Fruit fly (Drosophila melanogaster) Kc167 (cell line): Measurements from ENCODE around the gene CG33099.

Source experiments
- Myc ChIP-seq: fragments of >200 bp; optimal IDR thresholded peaks from 2 replicates; lab custom pipeline; 2017; ENCODE audit warnings: missing external identifiers
- Sin3A ChIP-seq: fragments of >200 bp; optimal IDR thresholded peaks from 2 replicates; lab custom pipeline; 2018; ENCODE audit warnings: missing external identifiers
- h ChIP-seq: fragments of >200 bp; optimal IDR thresholded peaks from 3 replicates; lab custom pipeline; 2018; ENCODE audit warnings: missing external identifiers
- insv ChIP-seq: fragments of >200 bp; optimal IDR thresholded peaks from 3 replicates; lab custom pipeline; 2018; ENCODE audit warnings: missing external identifiers
- psq ChIP-seq: fragments of >200 bp; optimal IDR thresholded peaks from 2 replicates; lab custom pipeline; 2017; ENCODE audit warnings: missing external identifiers
- ttk ChIP-seq: sonication (Bioruptor generic); optimal IDR thresholded peaks from 2 replicates; lab custom pipeline; 2017; ENCODE audit warnings: missing external identifiers

Gene CG33099

DNA sequence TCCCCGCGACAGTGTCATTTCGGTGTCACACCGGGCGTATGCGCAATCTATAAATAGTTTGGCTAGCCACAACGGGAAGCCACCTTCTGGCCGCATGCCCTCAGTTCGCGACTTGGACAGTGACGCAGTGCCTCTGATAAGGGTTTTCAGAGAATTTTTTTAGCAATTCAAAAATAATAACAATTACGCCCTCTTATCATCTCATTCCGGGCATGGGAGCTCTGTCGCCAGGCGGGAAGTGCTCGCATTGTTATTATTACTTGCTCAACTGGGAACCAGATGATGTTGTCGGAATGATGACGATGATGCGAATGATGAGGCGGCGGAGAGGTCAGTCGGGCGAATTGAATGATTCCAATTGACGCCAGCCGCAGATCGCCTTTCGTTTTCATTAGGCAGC is 7.5 kb downstream of the CG33099 start:
- TF ChIP-seq h (lab: Kevin White, UChicago) (no peak), psq (lab: Kevin White, UChicago) (no peak), ttk (lab: Kevin White, UChicago) (no peak), Myc (lab: Kevin White, UChicago) (no peak), Sin3A (lab: Kevin White, UChicago) (no peak), insv (lab: Kevin White, UChicago) (no peak)

- no peak for TF ChIP-seq ttk (lab: Kevin White, UChicago)
Observed at dm6 chr3R:22522042-22522441, 8.3 kb downstream of the CG33099 start.

DNA sequence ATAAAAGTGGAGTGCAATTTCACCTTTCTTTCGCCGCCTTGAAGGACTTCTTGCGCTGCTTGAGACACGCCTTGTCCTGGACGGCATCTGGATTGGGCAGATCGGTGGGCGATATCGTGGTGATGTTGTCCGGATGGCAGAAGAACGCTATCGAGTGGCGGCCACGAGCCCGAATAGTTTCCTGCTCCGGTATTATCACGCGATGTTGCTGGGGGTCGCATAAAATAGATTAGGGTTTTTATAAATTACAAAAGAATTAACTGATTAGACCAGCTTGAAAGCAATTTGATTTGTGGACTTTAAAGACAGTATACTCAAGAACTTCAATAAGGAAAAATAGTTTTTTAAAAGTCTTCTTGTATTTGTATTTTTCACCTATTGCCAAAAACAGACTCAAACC is 9.9 kb downstream of the CG33099 start:
- no peak for TF ChIP-seq Myc (lab: Kevin White, UChicago)
- no peak for TF ChIP-seq h (lab: Kevin White, UChicago)
- TF ChIP-seq insv (lab: Kevin White, UChicago), result no peak

DNA sequence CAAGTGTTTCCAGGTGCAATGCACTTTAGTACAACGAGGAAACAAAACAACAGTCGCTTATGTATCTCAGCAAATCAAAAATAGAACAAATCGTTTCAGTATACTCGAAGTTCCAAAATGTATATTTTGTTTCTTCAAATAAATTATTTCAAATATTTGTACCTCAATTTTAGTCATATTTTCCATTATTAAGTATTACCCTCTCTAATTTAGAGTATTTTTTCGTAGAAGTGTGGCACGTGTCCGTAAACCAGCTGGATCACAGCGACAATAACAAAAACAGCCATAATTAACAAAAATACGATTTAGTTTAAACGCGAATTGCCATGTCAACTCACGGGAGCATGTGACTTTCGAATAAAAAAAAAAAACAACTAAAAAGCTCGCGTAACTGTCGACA is 11.6 kb downstream of the CG33099 start:
- no peak for TF ChIP-seq Sin3A (lab: Kevin White, UChicago)
- no peak for TF ChIP-seq insv (lab: Kevin White, UChicago)
- TF ChIP-seq h (lab: Kevin White, UChicago), result no peak
- no peak for TF ChIP-seq psq (lab: Kevin White, UChicago)
- no peak for TF ChIP-seq Myc (lab: Kevin White, UChicago)
- no peak for TF ChIP-seq ttk (lab: Kevin White, UChicago)

dm6 chr3R:22518285-22518684 is 12.1 kb downstream of the CG33099 start:
- TF ChIP-seq insv (lab: Kevin White, UChicago) (no peak), psq (lab: Kevin White, UChicago) (no peak), h (lab: Kevin White, UChicago) (no peak), ttk (lab: Kevin White, UChicago) (no peak), Myc (lab: Kevin White, UChicago) (no peak), Sin3A (lab: Kevin White, UChicago) (no peak)

- no peak for TF ChIP-seq insv (lab: Kevin White, UChicago)
- TF ChIP-seq Myc (lab: Kevin White, UChicago), result no peak
- TF ChIP-seq h (lab: Kevin White, UChicago), result no peak
- no peak for TF ChIP-seq ttk (lab: Kevin White, UChicago)
- no peak for TF ChIP-seq Sin3A (lab: Kevin White, UChicago)
- no peak for TF ChIP-seq psq (lab: Kevin White, UChicago)
Observed at dm6 chr3R:22515384-22515783, 15.0 kb downstream of the CG33099 start.

DNA sequence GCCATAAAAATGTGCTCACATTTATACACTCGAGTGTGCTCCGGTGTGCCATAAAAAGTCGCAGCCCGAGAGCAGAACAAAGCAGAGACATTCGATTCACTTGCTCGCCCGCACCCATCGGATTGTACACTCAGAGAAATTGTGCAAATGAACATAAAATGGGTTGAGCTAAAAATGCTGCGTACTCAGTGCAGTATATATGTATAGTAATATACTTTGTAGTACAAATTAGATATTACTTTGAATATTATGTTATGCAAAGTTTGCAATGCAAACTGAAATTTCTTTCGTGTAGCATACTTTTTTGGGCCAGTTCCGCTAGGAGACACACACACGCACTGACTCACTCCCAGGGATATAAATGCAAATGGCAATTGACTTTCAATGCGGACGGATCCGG is 26.7 kb downstream of the CG33099 start:
- TF ChIP-seq Sin3A (lab: Kevin White, UChicago), result no peak
- no peak for TF ChIP-seq ttk (lab: Kevin White, UChicago)
- TF ChIP-seq insv (lab: Kevin White, UChicago), result no peak
- TF ChIP-seq psq (lab: Kevin White, UChicago), result no peak
- TF ChIP-seq Myc (lab: Kevin White, UChicago), result no peak
- no peak for TF ChIP-seq h (lab: Kevin White, UChicago)

- TF ChIP-seq ttk (lab: Kevin White, UChicago) (no peak), psq (lab: Kevin White, UChicago) (no peak), Myc (lab: Kevin White, UChicago) (no peak), insv (lab: Kevin White, UChicago) (no peak), h (lab: Kevin White, UChicago) (no peak), Sin3A (lab: Kevin White, UChicago) (no peak)
Observed at dm6 chr3R:22497025-22497424, 33.3 kb downstream of the CG33099 start, which contains the start of gene Octbeta1R. Gene Octbeta1R, plus strand, starts transcription at chr3R:22497215.

- TF ChIP-seq insv (lab: Kevin White, UChicago), result no peak
- TF ChIP-seq Myc (lab: Kevin White, UChicago), result no peak
- TF ChIP-seq Sin3A (lab: Kevin White, UChicago), result no peak
- no peak for TF ChIP-seq psq (lab: Kevin White, UChicago)
- no peak for TF ChIP-seq h (lab: Kevin White, UChicago)
- no peak for TF ChIP-seq ttk (lab: Kevin White, UChicago)
Observed at dm6 chr3R:22494523-22495309, 35.7 kb downstream of the CG33099 start.

DNA sequence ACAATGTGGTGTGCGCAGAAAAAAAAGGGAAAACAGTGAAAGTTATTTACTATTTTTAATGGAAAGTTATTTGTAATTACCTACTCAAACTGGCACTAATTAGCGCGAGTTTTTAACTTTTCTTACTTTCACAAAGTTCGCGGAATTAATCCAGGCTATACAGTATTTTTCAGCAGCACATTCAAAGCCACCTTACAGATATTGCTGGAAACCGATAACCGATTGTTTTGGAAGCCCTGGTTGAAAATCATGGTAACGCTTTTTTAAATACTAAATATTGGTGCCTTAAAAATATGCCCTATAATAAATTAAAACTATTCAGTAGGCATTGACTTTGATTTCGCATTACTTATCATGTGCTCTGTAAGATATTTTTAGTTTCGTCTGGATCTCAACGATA is 37.6 kb downstream of the CG33099 start, which contains the start of gene tHMG2:
Gene tHMG2, plus strand, starts transcription at position 187 of the 400 bp plus-strand sequence.
- TF ChIP-seq psq (lab: Kevin White, UChicago) (no peak), Sin3A (lab: Kevin White, UChicago) (no peak), h (lab: Kevin White, UChicago) (no peak), insv (lab: Kevin White, UChicago) (no peak), Myc (lab: Kevin White, UChicago) (no peak), ttk (lab: Kevin White, UChicago) (no peak)

dm6 chr3R:22491088-22491879 is 39.1 kb downstream of the CG33099 start, which contains the start of the genes CCT1 and tHMG1:
Gene CCT1, minus strand, starts transcription at chr3R:22491439.
Gene tHMG1, plus strand, starts transcription at chr3R:22491829.
- TF ChIP-seq Sin3A (lab: Kevin White, UChicago) (no peak), insv (lab: Kevin White, UChicago) (no peak), Myc (lab: Kevin White, UChicago) (no peak), psq (lab: Kevin White, UChicago) (no peak), ttk (lab: Kevin White, UChicago) (no peak), h (lab: Kevin White, UChicago) (no peak)
